Fruit fly (Drosophila melanogaster): ENCODE data around the gene CG14689.

Gene CG14689

dm6 chr3R:10699020-10699951 is 11.8 kb downstream of the CG14689 start:
- TF ChIP-seq CG11723 (GFP tag; optimal IDR thresholded peaks at IDR 0.05) = no peak
- no peak for TF ChIP-seq Mes4 (GFP tag; optimal IDR thresholded peaks at IDR 0.05)
- TF ChIP-seq mirr (GFP tag; optimal IDR thresholded peaks at IDR 0.05) = peak; percentile 90
- TF ChIP-seq CG18262 (tag; optimal IDR thresholded peaks at IDR 0.05) = no peak
- no peak for TF ChIP-seq CG2129 (GFP tag; IDR thresholded peaks at IDR 0.05; ENCODE audit: partially characterized antibody)
- no peak for TF ChIP-seq CG3065 (GFP tag; optimal IDR thresholded peaks at IDR 0.05)
- TF ChIP-seq chm (GFP tag; IDR thresholded peaks at IDR 0.05) = no peak
- no peak for TF ChIP-seq CG11456 (GFP tag; IDR thresholded peaks at IDR 0.05)
- TF ChIP-seq kah (GFP tag; optimal IDR thresholded peaks at IDR 0.05) = no peak
- peak; percentile 77 for TF ChIP-seq CG15479 (GFP tag; optimal IDR thresholded peaks at IDR 0.05)
- TF ChIP-seq nom (GFP tag; optimal IDR thresholded peaks at IDR 0.05) = no peak
- no peak for TF ChIP-seq CG9817 (tag; optimal IDR thresholded peaks at IDR 0.05)
- TF ChIP-seq caup (GFP tag; optimal IDR thresholded peaks at IDR 0.05; ENCODE audit: severe bottlenecking) = peak; percentile 23
- 0 out of 2 replicates have a peak, but pooled peaks have one; percentile 10 for TF ChIP-seq E2f2 (GFP tag; IDR thresholded peaks at IDR 0.05)
- no peak for TF ChIP-seq bbx (GFP tag; IDR thresholded peaks at IDR 0.05; ENCODE audit: partially characterized antibody)
- no peak for TF ChIP-seq CG3163 (GFP tag; optimal IDR thresholded peaks at IDR 0.05)
- no peak for TF ChIP-seq schlank (tag; optimal IDR thresholded peaks at IDR 0.05)
- no peak for TF ChIP-seq eve (GFP tag; optimal IDR thresholded peaks at IDR 0.05)
- no peak for TF ChIP-seq inv (GFP tag; IDR thresholded peaks at IDR 0.05; ENCODE audit: partially characterized antibody)
- TF ChIP-seq Hmr (GFP tag; optimal IDR thresholded peaks at IDR 0.05) = peak; percentile 71
- no peak for TF ChIP-seq Bgb (GFP tag; IDR thresholded peaks at IDR 0.05; ENCODE audit: partially characterized antibody)
- TF ChIP-seq pita (GFP tag; optimal IDR thresholded peaks at IDR 0.05) = no peak
- peak; percentile 10 for TF ChIP-seq CG12391 (tag; optimal IDR thresholded peaks at IDR 0.05)
- no peak for TF ChIP-seq jing (GFP tag; optimal IDR thresholded peaks at IDR 0.05)
- no peak for TF ChIP-seq CG10147 (GFP tag; optimal IDR thresholded peaks at IDR 0.05)
- TF ChIP-seq Meics (GFP tag; optimal IDR thresholded peaks at IDR 0.05) = peak; percentile 39
- TF ChIP-seq peb (GFP tag; IDR thresholded peaks at IDR 0.05) = no peak
- TF ChIP-seq ase (GFP tag; IDR thresholded peaks at IDR 0.05) = no peak
- 0 out of 3 replicates have a peak, but pooled peaks have one; percentile 39 for TF ChIP-seq vnd (GFP tag; IDR thresholded peaks at IDR 0.05; ENCODE audit: partially characterized antibody)
- TF ChIP-seq CG13123 (GFP tag; optimal IDR thresholded peaks at IDR 0.05) = no peak
- no peak for TF ChIP-seq Kr (GFP tag; optimal IDR thresholded peaks at IDR 0.05)
- TF ChIP-seq CG15514 (GFP tag; optimal IDR thresholded peaks at IDR 0.05) = peak; percentile 2
- TF ChIP-seq D19B (GFP tag; optimal IDR thresholded peaks at IDR 0.05) = peak; percentile 0
- no peak for TF ChIP-seq Optix (GFP tag; IDR thresholded peaks at IDR 0.05)
- no peak for TF ChIP-seq ap (GFP tag; IDR thresholded peaks at IDR 0.05)
- TF ChIP-seq Hr3 (GFP tag; optimal IDR thresholded peaks at IDR 0.05) = no peak
- no peak for TF ChIP-seq pho (GFP tag; optimal IDR thresholded peaks at IDR 0.05)
- TF ChIP-seq CG16815 (GFP tag; optimal IDR thresholded peaks at IDR 0.05) = no peak
- peak in 1 of 2 experiments; percentile 24 for TF ChIP-seq tll (GFP tag; optimal IDR thresholded peaks at IDR 0.05)
- TF ChIP-seq CG13296 (GFP tag; optimal IDR thresholded peaks at IDR 0.05) = peak; percentile 36
- no peak for TF ChIP-seq pfk (GFP tag; optimal IDR thresholded peaks at IDR 0.05)
- TF ChIP-seq fd3F (GFP tag; optimal IDR thresholded peaks at IDR 0.05) = no peak
- no peak for TF ChIP-seq salm (tag; optimal IDR thresholded peaks at IDR 0.05)
- TF ChIP-seq CG4730 (GFP tag; IDR thresholded peaks at IDR 0.05) = no peak
- no peak for TF ChIP-seq Ssrp (tag; optimal IDR thresholded peaks at IDR 0.05)
- no peak for TF ChIP-seq phol (tag; optimal IDR thresholded peaks at IDR 0.05)
- TF ChIP-seq dm (GFP tag; optimal IDR thresholded peaks at IDR 0.05) = no peak
- TF ChIP-seq Rx (GFP tag; IDR thresholded peaks at IDR 0.05) = no peak

Data from whole organism, embryonic.